Worm (Caenorhabditis elegans): ENCODE results near the gene F22E5.6.
A peak's percentile ranks its signal among the peaks of the same experiment; 100 is the strongest.
"Not testable (repeated sequence)": the region's sequence is repeated elsewhere in the genome, so short reads cannot be mapped to it uniquely, and the experiment has no call there.

F22E5.6 gene

ce11 chrII:2649539-2649938, at the start of gene F22E5.6, which contains the start of gene F22E5.13:
TSS of gene F22E5.6 (plus strand) at chrII:2649835.
TSS of gene F22E5.13 (minus strand) at chrII:2649639.
- TF ChIP-seq efl-1 (optimal IDR thresholded peaks at IDR 0.05), result no peak
- no peak for TF ChIP-seq efl-1 (GFP tag; optimal IDR thresholded peaks at IDR 0.05 in 1 of 2)
- TF ChIP-seq hlh-4 (tag; optimal IDR thresholded peaks at IDR 0.05), result no peak
- no peak for TF ChIP-seq aha-1 (tag; optimal IDR thresholded peaks at IDR 0.05)
- no peak for TF ChIP-seq ztf-4 (tag; optimal IDR thresholded peaks at IDR 0.05)
- no peak for TF ChIP-seq hlh-17 (GFP tag; optimal IDR thresholded peaks at IDR 0.05; ENCODE audit: borderline replicate concordance)
- TF ChIP-seq ceh-90 (tag; optimal IDR thresholded peaks at IDR 0.05), result no peak
- no peak for TF ChIP-seq lin-14 (GFP tag; optimal IDR thresholded peaks at IDR 0.05)
- no peak for TF ChIP-seq mef-2 (tag; optimal IDR thresholded peaks at IDR 0.05)
- TF ChIP-seq zip-4 (GFP tag; optimal IDR thresholded peaks at IDR 0.05), result no peak
- no peak for TF ChIP-seq C04F5.9 (tag; optimal IDR thresholded peaks at IDR 0.05)
- TF ChIP-seq Y116A8C.19 (tag; optimal IDR thresholded peaks at IDR 0.05; ENCODE audit: borderline replicate concordance), result no peak
- TF ChIP-seq vab-15 (tag; optimal IDR thresholded peaks at IDR 0.05), result no peak

- not testable (repeated sequence) for TF ChIP-seq nhr-12 (tag; optimal IDR thresholded peaks at IDR 0.05); dpl-1 (GFP tag; optimal IDR thresholded peaks at IDR 0.05); efl-1 (optimal IDR thresholded peaks at IDR 0.05); efl-1 (GFP tag; optimal IDR thresholded peaks at IDR 0.05 in 1 of 2)
Observed at ce11 chrII:2600176-2600575, 49.5 kb upstream of the F22E5.6 start, which contains the start of gene F33H12.1. TSS of gene F33H12.1 (plus strand) at chrII:2600476.

- no peak for TF ChIP-seq fkh-8 (tag; optimal IDR thresholded peaks at IDR 0.05)
- TF ChIP-seq hlh-17 (GFP tag; optimal IDR thresholded peaks at IDR 0.05; ENCODE audit: borderline replicate concordance), result no peak
- TF ChIP-seq snpc-4 (tag; optimal IDR thresholded peaks at IDR 0.05), result no peak
- TF ChIP-seq mab-9 (GFP tag; IDR thresholded peaks at IDR 0.05), result no peak
- TF ChIP-seq aha-1 (tag; optimal IDR thresholded peaks at IDR 0.05), result no peak
- no peak for TF ChIP-seq Y116A8C.19 (tag; optimal IDR thresholded peaks at IDR 0.05; ENCODE audit: borderline replicate concordance)
- TF ChIP-seq C04F5.9 (tag; optimal IDR thresholded peaks at IDR 0.05), result no peak
- no peak for TF ChIP-seq pag-3 (tag; optimal IDR thresholded peaks at IDR 0.05; ENCODE audit: borderline replicate concordance, insufficient read depth)
- TF ChIP-seq aly-2 (tag; optimal IDR thresholded peaks at IDR 0.05), result no peak
- no peak for TF ChIP-seq mef-2 (tag; optimal IDR thresholded peaks at IDR 0.05)
- TF ChIP-seq mdl-1 (tag; optimal IDR thresholded peaks at IDR 0.05), result no peak
- TF ChIP-seq zip-4 (GFP tag; optimal IDR thresholded peaks at IDR 0.05), result no peak
- no peak for TF ChIP-seq vab-15 (tag; optimal IDR thresholded peaks at IDR 0.05)
- TF ChIP-seq ztf-11 (tag; optimal IDR thresholded peaks at IDR 0.05), result no peak
- TF ChIP-seq elt-3 (tag; optimal IDR thresholded peaks at IDR 0.05), result no peak
Observed at ce11 chrII:2600931-2601330, 48.7 kb upstream of the F22E5.6 start.

DNA sequence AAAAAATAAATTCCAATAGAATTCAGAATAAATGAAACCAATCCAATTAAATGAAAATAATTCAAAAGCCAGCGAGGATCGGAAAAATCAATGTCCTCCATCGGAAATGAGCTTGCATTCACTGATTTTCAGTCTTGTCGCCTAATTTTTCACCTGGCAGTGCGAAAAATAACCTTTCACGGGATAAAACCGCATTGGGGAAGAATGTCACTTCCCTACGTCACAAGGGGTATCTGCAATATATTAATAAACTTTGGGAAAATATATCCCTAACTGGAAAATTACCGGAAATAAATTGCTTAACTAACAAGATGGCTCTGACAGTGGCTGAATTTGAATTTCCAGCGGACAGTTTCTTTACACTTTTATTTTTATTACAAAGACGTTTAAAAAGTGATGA, 44.3 kb upstream of the F22E5.6 start, which contains the start of gene sri-77:
Gene sri-77, minus strand, starts transcription at position 101 of the 400 bp plus-strand sequence.
- TF ChIP-seq zip-4 (GFP tag; optimal IDR thresholded peaks at IDR 0.05) (no peak), efl-1 (optimal IDR thresholded peaks at IDR 0.05) (no peak), efl-1 (GFP tag; optimal IDR thresholded peaks at IDR 0.05 in 1 of 2) (peak in 1 of 2 experiments; percentile 8)

- TF ChIP-seq C16A3.4 (tag; optimal IDR thresholded peaks at IDR 0.05) (no peak), jun-1 (tag; optimal IDR thresholded peaks at IDR 0.05) (peak; percentile 53), nhr-90 (tag; optimal IDR thresholded peaks at IDR 0.05; ENCODE audit: poor library complexity) (no peak), elt-2 (tag; optimal IDR thresholded peaks at IDR 0.05) (peak; percentile 98), hlh-4 (tag; optimal IDR thresholded peaks at IDR 0.05) (no peak), pag-3 (tag; optimal IDR thresholded peaks at IDR 0.05; ENCODE audit: borderline replicate concordance, insufficient read depth) (no peak), lir-3 (tag; optimal IDR thresholded peaks at IDR 0.05; ENCODE audit: poor library complexity) (no peak), skn-1 (tag; optimal IDR thresholded peaks at IDR 0.05) (no peak)
Observed at ce11 chrII:2610202-2610912, 39.3 kb upstream of the F22E5.6 start, which contains the start of gene sri-38. TSS of gene sri-38 (plus strand) at chrII:2610862.

All from whole organism, L1 larva.